Worm (Caenorhabditis elegans) whole organism, midembryonic: Measurements from ENCODE around the gene srxa-13.

ENCODE experiments used
- T22C8.4 ChIP-seq: fragments of 200-800 bp; sonication (Bioruptor generic); IDR thresholded peaks from 2 replicates; pipeline ENCODE4 v1.3.6; 2022; ENCODE audit warnings: missing genetic modification characterization, missing compliant biosample characterization
- cog-1 ChIP-seq: sonication (generic microtip); optimal IDR thresholded peaks from 2 replicates; lab custom pipeline; 2016; ENCODE audit warnings: missing genetic modification characterization, missing compliant biosample characterization
- flt-1 ChIP-seq: fragments of 200-800 bp; sonication (Bioruptor generic); IDR thresholded peaks from 2 replicates; pipeline ENCODE4 v1.3.6; 2022; ENCODE audit warnings: missing genetic modification characterization, missing compliant biosample characterization
- klf-2 ChIP-seq: fragments of 200-800 bp; sonication (Bioruptor generic); conservative IDR thresholded peaks from 2 replicates; pipeline ENCODE4 v1.3.6; 2022; ENCODE audit warnings: missing genetic modification reagents, missing genetic modification characterization, missing compliant biosample characterization
- med-1 ChIP-seq: sonication (generic microtip); optimal IDR thresholded peaks from 2 replicates; lab custom pipeline; 2017; ENCODE audit warnings: missing genetic modification characterization, mild to moderate bottlenecking, missing compliant biosample characterization, antibody characterized with exemption, missing genetic modification reagents; ENCODE audit not compliant: insufficient read depth
- ref-1 ChIP-seq: fragments of 200-800 bp; sonication (Bioruptor generic); conservative IDR thresholded peaks from 2 replicates; pipeline ENCODE4 v1.3.6; 2022; ENCODE audit warnings: missing genetic modification reagents, missing genetic modification characterization, missing compliant biosample characterization
- tab-1 ChIP-seq: fragments of 200-800 bp; sonication (Bioruptor generic); IDR thresholded peaks from 2 replicates; pipeline ENCODE4 v1.3.6; 2022; ENCODE audit warnings: missing genetic modification characterization, missing compliant biosample characterization
- ztf-23 ChIP-seq: fragments of 200-800 bp; sonication (Bioruptor generic); IDR thresholded peaks from 2 replicates; pipeline ENCODE4 v1.3.6; 2022; ENCODE audit warnings: missing genetic modification reagents, missing genetic modification characterization, missing compliant biosample characterization
- ztf-29 ChIP-seq: fragments of 200-800 bp; sonication (Bioruptor generic); IDR thresholded peaks from 2 replicates; pipeline ENCODE4 v1.3.6; 2022; ENCODE audit warnings: missing genetic modification reagents, missing genetic modification characterization, missing compliant biosample characterization

srxa-13 gene

DNA sequence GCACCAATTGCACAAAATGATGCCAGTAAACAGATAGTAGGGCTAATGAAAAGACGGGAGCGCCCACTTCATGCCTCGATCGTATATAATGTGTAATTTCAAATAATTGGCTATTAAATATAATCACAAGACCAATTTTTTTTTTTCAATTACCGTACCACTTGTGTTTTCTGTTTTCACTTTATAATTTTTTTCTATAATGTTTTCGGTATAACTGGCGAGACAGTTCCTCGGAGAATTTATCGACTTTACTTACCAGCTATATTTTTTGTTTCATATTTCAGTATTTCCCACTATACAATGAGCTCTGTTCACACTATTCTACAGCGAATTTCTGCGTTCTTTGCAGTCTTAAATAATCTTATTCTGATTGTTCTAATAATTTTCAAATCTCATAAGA, 13.4 kb upstream of the srxa-13 start, which contains the start of gene str-252:
Gene str-252 (plus strand): TSS at position 301 of the 400 bp plus-strand sequence.
- no peak for TF ChIP-seq flt-1 (GFP tag; lab: Robert Waterston, UW)
- TF ChIP-seq ztf-23 (GFP tag; lab: Robert Waterston, UW), result no peak
- TF ChIP-seq ztf-29, result no peak
- TF ChIP-seq cog-1, result no peak
- no peak for TF ChIP-seq ref-1
- no peak for TF ChIP-seq T22C8.4 (GFP tag; lab: Robert Waterston, UW)
- TF ChIP-seq klf-2 (GFP tag; lab: Robert Waterston, UW), result no peak
- no peak for TF ChIP-seq med-1
- no peak for TF ChIP-seq tab-1

- TF ChIP-seq klf-2 (GFP tag; lab: Robert Waterston, UW) (no peak), ztf-23 (GFP tag; lab: Robert Waterston, UW) (no peak), flt-1 (GFP tag; lab: Robert Waterston, UW) (no peak), ref-1 (no peak), ztf-29 (no peak), med-1 (no peak), cog-1 (no peak), tab-1 (no peak)
Observed at ce11 chrV:13918341-13918740, 11.3 kb upstream of the srxa-13 start, which contains the start of gene str-250. TSS of gene str-250 (plus strand) at chrV:13918641.

- TF ChIP-seq klf-2 (GFP tag; lab: Robert Waterston, UW), result no peak
- TF ChIP-seq ztf-29, result no peak
- no peak for TF ChIP-seq ztf-23 (GFP tag; lab: Robert Waterston, UW)
- no peak for TF ChIP-seq med-1
Observed at ce11 chrV:13920730-13921129, 8.9 kb upstream of the srxa-13 start, which contains the start of gene srx-42. TSS of gene srx-42 (plus strand) at chrV:13921030.

- TF ChIP-seq flt-1 (GFP tag; lab: Robert Waterston, UW), result no peak
- no peak for TF ChIP-seq ztf-23 (GFP tag; lab: Robert Waterston, UW)
- no peak for TF ChIP-seq tab-1
- TF ChIP-seq klf-2 (GFP tag; lab: Robert Waterston, UW), result no peak
- no peak for TF ChIP-seq cog-1
- no peak for TF ChIP-seq ztf-29
- TF ChIP-seq ref-1, result no peak
- TF ChIP-seq med-1, result no peak
- TF ChIP-seq T22C8.4 (GFP tag; lab: Robert Waterston, UW), result no peak
Observed at ce11 chrV:13923851-13924250, 5.8 kb upstream of the srxa-13 start, which contains the start of gene srxa-11. TSS of gene srxa-11 (plus strand) at chrV:13924151.

DNA sequence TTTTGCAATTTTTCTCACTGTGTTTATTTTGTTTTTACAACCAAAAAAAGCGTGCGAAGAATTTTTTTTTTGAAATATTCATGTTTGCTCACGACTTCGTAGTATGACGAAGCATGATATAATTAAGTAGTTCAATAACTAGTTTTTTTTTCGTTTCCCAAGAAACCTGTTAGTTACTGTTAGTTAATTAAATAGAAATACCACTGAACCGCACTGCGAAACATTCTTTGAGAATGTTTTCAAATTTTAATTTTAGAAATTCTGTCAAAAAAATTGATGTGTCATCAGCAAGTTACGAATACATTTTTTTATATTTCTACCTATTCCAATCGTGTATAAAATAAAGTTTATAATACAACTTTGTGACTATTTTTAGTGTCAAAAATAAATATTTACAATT, 3.2 kb upstream of the srxa-13 start, which contains the start of gene srxa-12:
Gene srxa-12 (plus strand): TSS at position 301 of the 400 bp plus-strand sequence.
- TF ChIP-seq flt-1 (GFP tag; lab: Robert Waterston, UW), result no peak
- no peak for TF ChIP-seq ztf-23 (GFP tag; lab: Robert Waterston, UW)
- TF ChIP-seq med-1, result no peak
- no peak for TF ChIP-seq ref-1
- TF ChIP-seq tab-1, result no peak
- TF ChIP-seq cog-1, result no peak
- no peak for TF ChIP-seq T22C8.4 (GFP tag; lab: Robert Waterston, UW)
- TF ChIP-seq ztf-29, result no peak
- no peak for TF ChIP-seq klf-2 (GFP tag; lab: Robert Waterston, UW)

- TF ChIP-seq flt-1 (GFP tag; lab: Robert Waterston, UW), result no peak
- TF ChIP-seq T22C8.4 (GFP tag; lab: Robert Waterston, UW), result no peak
- TF ChIP-seq ztf-23 (GFP tag; lab: Robert Waterston, UW), result no peak
- TF ChIP-seq ztf-29, result no peak
- TF ChIP-seq klf-2 (GFP tag; lab: Robert Waterston, UW), result no peak
- no peak for TF ChIP-seq med-1
- no peak for TF ChIP-seq cog-1
- TF ChIP-seq ref-1, result no peak
Observed at ce11 chrV:13931225-13931624, 1.6 kb downstream of the srxa-13 start, which contains the start of gene C06B3.16. TSS of gene C06B3.16 (plus strand) at chrV:13931525.

ce11 chrV:13931952-13932351, 2.3 kb downstream of the srxa-13 start:
- TF ChIP-seq flt-1 (GFP tag; lab: Robert Waterston, UW) (no peak), ztf-23 (GFP tag; lab: Robert Waterston, UW) (no peak), klf-2 (GFP tag; lab: Robert Waterston, UW) (no peak)

ce11 chrV:13934545-13934944, 4.9 kb downstream of the srxa-13 start, which contains the start of gene R10D12.1:
TSS of gene R10D12.1 (minus strand) at chrV:13934645.
- TF ChIP-seq cog-1 (no peak), tab-1 (no peak), ztf-29 (no peak), ztf-23 (GFP tag; lab: Robert Waterston, UW) (no peak), ref-1 (no peak), flt-1 (GFP tag; lab: Robert Waterston, UW) (no peak), klf-2 (GFP tag; lab: Robert Waterston, UW) (no peak), med-1 (no peak), T22C8.4 (GFP tag; lab: Robert Waterston, UW) (no peak)

ce11 chrV:13935423-13935822, 5.8 kb downstream of the srxa-13 start:
- TF ChIP-seq klf-2 (GFP tag; lab: Robert Waterston, UW) (no peak), flt-1 (GFP tag; lab: Robert Waterston, UW) (no peak), ztf-23 (GFP tag; lab: Robert Waterston, UW) (no peak)

DNA sequence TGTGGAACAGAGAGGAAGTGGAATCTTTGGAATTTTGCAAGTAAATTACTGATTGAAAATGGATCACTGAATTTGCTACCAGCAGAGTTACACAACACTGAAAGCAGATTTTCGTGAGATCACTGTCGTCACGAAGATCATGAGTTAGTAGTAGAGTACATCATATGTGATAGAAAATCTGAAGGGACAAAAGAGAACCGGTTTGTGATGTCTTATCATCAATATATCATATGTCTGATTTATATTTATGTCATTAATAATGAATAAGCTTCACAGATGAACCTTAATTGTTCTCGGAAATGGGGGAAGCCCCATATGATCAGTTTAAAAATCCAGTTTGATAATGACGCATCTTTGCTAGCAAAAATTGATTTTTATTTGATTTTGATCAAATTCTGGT, 6.4 kb downstream of the srxa-13 start:
- TF ChIP-seq ztf-29, result no peak

DNA sequence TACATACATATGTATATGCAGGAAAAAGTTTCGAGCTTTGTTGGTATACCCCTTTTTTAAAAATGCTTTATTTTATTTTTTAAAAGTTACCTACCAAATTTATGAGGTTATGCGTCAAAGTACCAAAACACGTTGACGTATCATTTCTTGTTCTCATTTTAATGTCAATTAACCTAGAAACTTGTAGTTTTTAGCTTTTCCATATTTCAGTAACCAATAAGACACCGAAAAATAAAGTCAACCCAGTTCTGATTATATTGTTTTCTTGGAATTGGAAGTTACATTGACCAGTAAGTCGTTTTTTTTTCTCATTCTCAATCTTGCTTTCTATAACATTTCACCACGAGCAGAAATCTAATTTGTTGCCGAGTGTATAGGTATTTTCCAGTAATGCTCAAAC, 7.2 kb downstream of the srxa-13 start, which contains the start of gene srw-145:
Gene srw-145 (plus strand): TSS at position 301 of the 400 bp plus-strand sequence.
- TF ChIP-seq ref-1 (no peak), ztf-29 (no peak), T22C8.4 (GFP tag; lab: Robert Waterston, UW) (no peak), flt-1 (GFP tag; lab: Robert Waterston, UW) (no peak), med-1 (no peak), klf-2 (GFP tag; lab: Robert Waterston, UW) (no peak), tab-1 (no peak), cog-1 (no peak), ztf-23 (GFP tag; lab: Robert Waterston, UW) (no peak)
